Worm (Caenorhabditis elegans) whole organism, L1 larva: ENCODE measurements around the gene T10D4.1.

Experiments
- C04F5.9 ChIP-seq: sonication (generic microtip); optimal IDR thresholded peaks from 2 replicates; lab custom pipeline; 2016; ENCODE audit warnings: missing genetic modification characterization, missing compliant biosample characterization
- F16B12.6 ChIP-seq: fragments of 150-350 bp; optimal IDR thresholded peaks from 2 replicates; lab custom pipeline; 2014; ENCODE audit warnings: missing biosample characterization, missing genetic modification characterization
- aly-2 ChIP-seq: fragments of 150-350 bp; optimal IDR thresholded peaks from 2 replicates; lab custom pipeline; 2014; ENCODE audit warnings: missing biosample characterization, missing genetic modification characterization
- ama-1 ChIP-seq: fragments of 150-350 bp; optimal IDR thresholded peaks from 2 replicates; lab custom pipeline; 2014
- ceh-90 ChIP-seq: sonication (generic microtip); optimal IDR thresholded peaks from 2 replicates; lab custom pipeline; 2016; ENCODE audit warnings: missing genetic modification characterization, missing compliant biosample characterization
- ces-1 ChIP-seq: fragments of 150-350 bp; optimal IDR thresholded peaks from 2 replicates; lab custom pipeline; 2014; ENCODE audit warnings: missing biosample characterization, missing genetic modification reagents, missing genetic modification characterization
- dpl-1 ChIP-seq, 3 experiments: fragments of 150-350 bp in 2 of 3; sonication (generic microtip) in 1 of 3; optimal IDR thresholded peaks; 2 replicates each; lab custom pipeline; 2014 to 2017; ENCODE audit warnings: missing biosample characterization in 3 of 3, missing genetic modification characterization in 3 of 3, missing genetic modification reagents in 3 of 3
- efl-3 ChIP-seq: fragments of 200-800 bp; sonication (Bioruptor generic); optimal IDR thresholded peaks from 2 replicates; lab custom pipeline; 2018; ENCODE audit warnings: mild to moderate bottlenecking, missing genetic modification characterization, missing compliant biosample characterization
- egl-13 ChIP-seq: sonication (generic microtip); optimal IDR thresholded peaks from 2 replicates; lab custom pipeline; 2016; ENCODE audit warnings: missing genotype, missing genetic modification reagents, missing genetic modification characterization, missing compliant biosample characterization
- egl-27 ChIP-seq, 2 experiments: fragments of 150-350 bp in 1 of 2; sonication (generic microtip); optimal IDR thresholded peaks; 3 replicates each; lab custom pipeline; 2017 to 2018; ENCODE audit warnings: missing biosample characterization in 2 of 2, missing genetic modification characterization in 2 of 2, missing genetic modification reagents in 2 of 2
- elt-3 ChIP-seq, 6 experiments: fragments of 150-350 bp in 1 of 6; sonication (generic microtip); optimal IDR thresholded peaks; 2 replicates each; lab custom pipeline; 2017 to 2018; ENCODE audit warnings: missing biosample characterization in 6 of 6, missing genetic modification characterization in 6 of 6, inconsistent platforms in 1 of 6
- fkh-10 ChIP-seq: sonication (generic microtip); optimal IDR thresholded peaks from 2 replicates; lab custom pipeline; 2017; ENCODE audit warnings: missing biosample characterization, missing genetic modification reagents, missing genetic modification characterization
- fkh-8 ChIP-seq: sonication (generic microtip); optimal IDR thresholded peaks from 2 replicates; lab custom pipeline; 2016; ENCODE audit warnings: mild to moderate bottlenecking, missing genetic modification characterization, missing compliant biosample characterization
- fos-1 ChIP-seq: fragments of 150-350 bp; optimal IDR thresholded peaks from 2 replicates; lab custom pipeline; 2014; ENCODE audit warnings: missing biosample characterization, missing genetic modification characterization
- hlh-4 ChIP-seq: sonication (generic microtip); optimal IDR thresholded peaks from 2 replicates; lab custom pipeline; 2016; ENCODE audit warnings: mild to moderate bottlenecking, missing genetic modification characterization, missing compliant biosample characterization
- hpl-2 ChIP-seq: fragments of 150-350 bp; optimal IDR thresholded peaks from 2 replicates; lab custom pipeline; 2014; ENCODE audit warnings: missing biosample characterization, missing genetic modification reagents, missing genetic modification characterization
- isw-1 ChIP-seq: fragments of 200-800 bp; sonication (Bioruptor generic); IDR thresholded peaks from 2 replicates; pipeline ENCODE4 v1.3.6; 2022; ENCODE audit warnings: missing genetic modification characterization, missing compliant biosample characterization
- jun-1 ChIP-seq: fragments of 150-350 bp; optimal IDR thresholded peaks from 2 replicates; lab custom pipeline; 2014; ENCODE audit warnings: missing biosample characterization, missing genetic modification reagents, missing genetic modification characterization
- lin-14 ChIP-seq: fragments of 200-800 bp; sonication (Bioruptor generic); optimal IDR thresholded peaks from 2 replicates; lab custom pipeline; 2018; ENCODE audit warnings: mild to moderate bottlenecking, missing genetic modification characterization, moderate library complexity, missing compliant biosample characterization
- lin-35 ChIP-seq, 2 experiments: fragments of 150-350 bp; optimal IDR thresholded peaks; 2 replicates each; lab custom pipeline; 2014; ENCODE audit warnings: missing biosample characterization in 2 of 2, missing genetic modification characterization in 2 of 2, missing genetic modification reagents in 2 of 2
- lsy-2 ChIP-seq, 2 experiments: fragments of 150-350 bp; optimal IDR thresholded peaks; 2 replicates each; lab custom pipeline; 2014; ENCODE audit warnings: missing biosample characterization in 2 of 2, missing genetic modification characterization in 2 of 2
- mab-9 ChIP-seq: fragments of 200-800 bp; sonication (Bioruptor generic); IDR thresholded peaks from 2 replicates; pipeline ENCODE4 v1.3.6; 2022; ENCODE audit warnings: missing genetic modification reagents, missing genetic modification characterization, missing compliant biosample characterization
- mdl-1 ChIP-seq, 2 experiments: fragments of 150-350 bp; optimal IDR thresholded peaks; 2 replicates each; lab custom pipeline; 2014 to 2017; ENCODE audit warnings: missing biosample characterization in 2 of 2, missing genetic modification characterization in 2 of 2, inconsistent platforms in 1 of 2
- mef-2 ChIP-seq: fragments of 150-350 bp; optimal IDR thresholded peaks from 2 replicates; lab custom pipeline; 2014; ENCODE audit warnings: missing biosample characterization, missing genetic modification characterization
- nhr-20 ChIP-seq: sonication (generic microtip); optimal IDR thresholded peaks from 2 replicates; lab custom pipeline; 2016; ENCODE audit warnings: mild to moderate bottlenecking, missing genetic modification characterization, missing compliant biosample characterization
- nhr-237 ChIP-seq: fragments of 150-350 bp; optimal IDR thresholded peaks from 2 replicates; lab custom pipeline; 2014; ENCODE audit warnings: missing biosample characterization, missing genetic modification characterization
- nhr-71 ChIP-seq: sonication (generic microtip); optimal IDR thresholded peaks from 2 replicates; lab custom pipeline; 2016; ENCODE audit warnings: mild to moderate bottlenecking, missing genetic modification characterization, moderate library complexity, missing compliant biosample characterization
- nhr-76 ChIP-seq: sonication (generic microtip); optimal IDR thresholded peaks from 2 replicates; lab custom pipeline; 2017; ENCODE audit warnings: missing biosample characterization, missing genetic modification characterization
- nhr-90 ChIP-seq: sonication (generic microtip); optimal IDR thresholded peaks from 2 replicates; lab custom pipeline; 2016; ENCODE audit warnings: mild to moderate bottlenecking, missing genetic modification characterization, missing compliant biosample characterization; ENCODE audit not compliant: poor library complexity
- pax-3 ChIP-seq: fragments of 200-800 bp; sonication (Bioruptor generic); optimal IDR thresholded peaks from 2 replicates; lab custom pipeline; 2018; ENCODE audit warnings: mild to moderate bottlenecking, missing genetic modification characterization, moderate library complexity, missing compliant biosample characterization
- pqm-1 ChIP-seq: sonication (generic microtip); optimal IDR thresholded peaks from 3 replicates; lab custom pipeline; 2017; ENCODE audit warnings: missing biosample characterization, missing genetic modification characterization
- rnt-1 ChIP-seq: sonication (generic microtip); optimal IDR thresholded peaks from 2 replicates; lab custom pipeline; 2016; ENCODE audit warnings: mild to moderate bottlenecking, missing genetic modification characterization, moderate library complexity, missing compliant biosample characterization
- sptf-1 ChIP-seq: fragments of 150-350 bp; optimal IDR thresholded peaks from 2 replicates; lab custom pipeline; 2014; ENCODE audit warnings: missing biosample characterization, missing genetic modification characterization
- sup-37 ChIP-seq: fragments of 200-800 bp; sonication (Bioruptor generic); optimal IDR thresholded peaks from 2 replicates; lab custom pipeline; 2018; ENCODE audit warnings: mild to moderate bottlenecking, missing genetic modification characterization, missing compliant biosample characterization
- unc-130 ChIP-seq: fragments of 150-350 bp; optimal IDR thresholded peaks from 2 replicates; lab custom pipeline; 2017; ENCODE audit warnings: missing biosample characterization, missing genetic modification characterization, inconsistent platforms
- unc-62 ChIP-seq: fragments of 150-350 bp; optimal IDR thresholded peaks from 2 replicates; lab custom pipeline; 2014; ENCODE audit warnings: missing biosample characterization, missing genetic modification reagents, missing genetic modification characterization
- unc-86 ChIP-seq: sonication (generic microtip); optimal IDR thresholded peaks from 2 replicates; lab custom pipeline; 2016; ENCODE audit warnings: missing genetic modification characterization, missing compliant biosample characterization
- unc-98 ChIP-seq: fragments of 200-800 bp; sonication (Bioruptor generic); IDR thresholded peaks from 2 replicates; pipeline ENCODE4 v1.3.6; 2022; ENCODE audit warnings: missing genetic modification characterization, missing compliant biosample characterization
- zip-4 ChIP-seq: fragments of 200-800 bp; sonication (Bioruptor generic); optimal IDR thresholded peaks from 2 replicates; lab custom pipeline; 2018; ENCODE audit warnings: mild to moderate bottlenecking, missing genetic modification characterization, moderate library complexity, missing compliant biosample characterization
- ztf-11 ChIP-seq, 2 experiments: sonication (generic microtip); optimal IDR thresholded peaks; 2 replicates each; lab custom pipeline; 2016 to 2017; ENCODE audit warnings: missing genetic modification characterization in 2 of 2, missing biosample characterization in 1 of 2, missing compliant biosample characterization in 1 of 2

The T10D4.1 gene

DNA sequence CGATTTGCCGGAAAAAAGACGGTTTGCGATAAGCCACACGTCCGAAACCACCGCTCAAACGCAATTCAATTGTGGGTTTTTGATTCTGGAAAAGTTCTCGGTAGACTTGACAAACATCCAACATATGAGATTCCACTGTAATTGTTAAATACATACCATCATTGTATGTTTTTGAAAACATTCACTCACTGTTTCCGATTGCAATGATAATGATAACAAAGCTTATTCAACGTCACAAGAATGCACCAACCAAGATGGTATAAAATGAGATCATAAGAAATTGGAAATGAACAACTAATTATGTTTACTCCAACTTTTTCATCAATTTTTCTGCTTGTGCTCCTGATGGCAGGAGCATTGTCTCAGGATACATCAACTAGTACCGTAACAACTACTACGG is 44.2 kb upstream of the T10D4.1 start, which contains the start of gene clec-122:
Gene clec-122 (plus strand): TSS at position 301 of the 400 bp plus-strand sequence.
- no peak for TF ChIP-seq hlh-4 (tag; lab: Kevin White, UChicago)
- no peak for TF ChIP-seq jun-1 (tag; lab: Kevin White, UChicago)
- no peak for TF ChIP-seq unc-98 (GFP tag; lab: Robert Waterston, UW)
- no peak for TF ChIP-seq ama-1 (lab: Kevin White, UChicago)
- no peak for TF ChIP-seq elt-3 (tag; optimal IDR thresholded peaks at IDR 0.05; lab: Kevin White, UChicago)
- no peak for TF ChIP-seq sptf-1 (tag; lab: Kevin White, UChicago)
- TF ChIP-seq rnt-1 (tag; lab: Kevin White, UChicago) = no peak
- no peak for TF ChIP-seq fos-1 (tag; lab: Kevin White, UChicago)
- no peak for TF ChIP-seq ces-1
- no peak for TF ChIP-seq nhr-76 (tag; lab: Kevin White, UChicago)
- no peak for TF ChIP-seq dpl-1 (GFP tag; optimal IDR thresholded peaks at IDR 0.05; lab: Kevin White, UChicago)
- TF ChIP-seq hpl-2 = no peak
- TF ChIP-seq, all 84 proteins: peak for 0

DNA sequence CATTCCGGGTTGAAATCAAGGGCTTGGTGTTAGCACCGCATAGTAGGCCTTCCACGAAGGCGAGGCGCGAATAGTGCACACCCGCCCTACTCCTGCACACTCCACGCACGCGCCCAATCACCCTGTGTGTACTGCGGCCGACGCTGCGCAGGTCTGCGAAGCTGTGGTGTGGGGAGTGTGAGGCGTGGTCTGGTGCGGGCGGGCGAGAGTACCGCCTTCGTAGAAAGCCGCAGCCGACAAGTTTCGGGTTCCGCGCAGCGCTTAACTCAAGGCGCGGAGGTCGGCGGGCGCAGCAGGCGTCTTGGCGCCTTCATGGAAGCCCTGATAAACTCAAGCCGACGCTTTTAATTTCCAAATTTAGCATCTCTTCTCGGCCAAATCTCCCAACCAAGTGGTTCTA is 41.8 kb upstream of the T10D4.1 start:
- TF ChIP-seq nhr-71 (no peak), unc-62 (GFP tag; lab: Kevin White, UChicago) (no peak), F16B12.6 (tag; lab: Kevin White, UChicago) (no peak), ceh-90 (no peak), nhr-237 (tag; lab: Kevin White, UChicago) (no peak), pax-3 (tag; lab: Kevin White, UChicago) (no peak), mef-2 (tag; lab: Kevin White, UChicago) (no peak), sup-37 (GFP tag; lab: Kevin White, UChicago) (no peak), mdl-1 (tag; optimal IDR thresholded peaks at IDR 0.05; lab: Kevin White, UChicago) (no peak), egl-27 (tag; optimal IDR thresholded peaks at IDR 0.05; lab: Kevin White, UChicago) (no peak), unc-130 (no peak), ztf-11 (tag; optimal IDR thresholded peaks at IDR 0.05; lab: Kevin White, UChicago) (no peak), unc-98 (GFP tag; lab: Robert Waterston, UW) (no peak), ama-1 (lab: Kevin White, UChicago) (no peak), fkh-8 (tag; lab: Kevin White, UChicago) (no peak), ces-1 (no peak), unc-86 (tag; lab: Kevin White, UChicago) (no peak), nhr-90 (tag; lab: Kevin White, UChicago) (no peak)
- TF ChIP-seq, all 84 proteins: peak for 0

DNA sequence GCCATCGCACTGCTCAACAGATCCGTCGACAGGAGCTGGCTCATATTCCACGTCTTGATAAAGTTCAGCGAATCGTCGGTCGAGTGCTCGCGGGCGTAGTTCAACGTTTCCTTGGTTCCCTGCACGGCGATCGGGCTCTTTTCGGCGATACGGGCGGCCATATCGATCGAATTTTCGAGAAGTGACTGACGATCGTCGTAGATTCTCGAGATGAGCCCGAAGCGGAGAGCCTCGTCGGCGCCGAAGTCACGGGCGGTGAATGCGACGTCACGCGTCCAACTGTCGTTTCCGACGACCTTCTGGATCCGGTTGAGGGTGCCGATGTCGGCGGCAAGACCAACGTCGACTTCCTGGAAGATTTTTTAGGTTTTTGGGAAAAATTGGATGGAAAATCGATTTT is 40.4 kb upstream of the T10D4.1 start:
- TF ChIP-seq efl-3 (GFP tag; lab: Kevin White, UChicago) = no peak
- no peak for TF ChIP-seq unc-86 (tag; lab: Kevin White, UChicago)
- no peak for TF ChIP-seq lin-35 (GFP tag; optimal IDR thresholded peaks at IDR 0.05; lab: Kevin White, UChicago)
- no peak for TF ChIP-seq zip-4 (GFP tag; lab: Kevin White, UChicago)
- TF ChIP-seq lsy-2 (tag; optimal IDR thresholded peaks at IDR 0.05; lab: Kevin White, UChicago) = no peak
- no peak for TF ChIP-seq egl-13 (tag; lab: Kevin White, UChicago)
- TF ChIP-seq nhr-20 = no peak
- TF ChIP-seq C04F5.9 (tag; lab: Kevin White, UChicago) = no peak
- no peak for TF ChIP-seq mab-9
- no peak for TF ChIP-seq fkh-10 (GFP tag; lab: Kevin White, UChicago)
- no peak for TF ChIP-seq isw-1 (GFP tag; lab: Robert Waterston, UW)
- TF ChIP-seq aly-2 (tag; lab: Kevin White, UChicago) = no peak
- no peak for TF ChIP-seq ama-1 (lab: Kevin White, UChicago)
- no peak for TF ChIP-seq lin-14
- no peak for TF ChIP-seq F16B12.6 (tag; lab: Kevin White, UChicago)
- no peak for TF ChIP-seq pqm-1 (tag; lab: Kevin White, UChicago)
